Worm (Caenorhabditis elegans): Measurements from ENCODE around the gene AC3.5.

AC3.5 gene

DNA sequence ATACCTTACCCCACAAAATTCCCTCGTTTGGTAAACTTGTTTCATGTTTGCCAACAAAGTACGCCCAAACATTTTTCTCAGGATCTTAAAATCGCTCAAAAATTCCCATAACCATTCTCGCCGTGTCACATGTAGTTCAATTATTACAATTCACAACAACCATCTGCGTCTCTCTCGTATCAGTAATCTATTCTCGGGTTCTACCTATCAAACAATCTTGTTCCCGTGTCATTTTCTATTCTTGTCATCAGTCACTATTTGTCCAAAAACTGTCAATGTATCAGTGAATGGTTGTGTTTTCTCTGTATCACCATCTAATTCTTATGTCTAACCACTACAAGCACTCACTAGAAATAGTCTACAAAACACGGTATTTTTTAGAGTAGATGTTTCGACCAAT, 17.1 kb upstream of the AC3.5 start:
- no peak for TF ChIP-seq efl-1 (optimal IDR thresholded peaks at IDR 0.05)
- peak in 1 of 2 experiments; percentile 59 for TF ChIP-seq efl-1 (GFP tag; optimal IDR thresholded peaks at IDR 0.05 in 1 of 2)
- TF ChIP-seq mab-9 (GFP tag; IDR thresholded peaks at IDR 0.05): no peak
- no peak for TF ChIP-seq mep-1 (tag; optimal IDR thresholded peaks at IDR 0.05)
- TF ChIP-seq nhr-71 (tag; optimal IDR thresholded peaks at IDR 0.05): peak; percentile 49
- peak; percentile 14 for TF ChIP-seq nhr-90 (tag; optimal IDR thresholded peaks at IDR 0.05; ENCODE audit: poor library complexity)
- peak; percentile 51 for TF ChIP-seq blmp-1 (tag; optimal IDR thresholded peaks at IDR 0.05)
- TF ChIP-seq swsn-7 (tag; optimal IDR thresholded peaks at IDR 0.05): no peak
- no peak for TF ChIP-seq hlh-17 (GFP tag; optimal IDR thresholded peaks at IDR 0.05; ENCODE audit: borderline replicate concordance)
- peak; percentile 72 for TF ChIP-seq nhr-20 (tag; optimal IDR thresholded peaks at IDR 0.05)
- TF ChIP-seq C16A3.4 (tag; optimal IDR thresholded peaks at IDR 0.05): peak; percentile 5
- TF ChIP-seq mdl-1 (tag; optimal IDR thresholded peaks at IDR 0.05): peak in 1 of 2 experiments; percentile 23
- no peak for TF ChIP-seq ceh-90 (tag; optimal IDR thresholded peaks at IDR 0.05)
- TF ChIP-seq lin-14 (GFP tag; optimal IDR thresholded peaks at IDR 0.05): peak; percentile 68
- TF ChIP-seq snu-23 (GFP tag; optimal IDR thresholded peaks at IDR 0.05): peak; percentile 52
- TF ChIP-seq egl-13 (tag; optimal IDR thresholded peaks at IDR 0.05): no peak
- peak in 1 of 2 experiments; percentile 73 for TF ChIP-seq lin-35 (GFP tag; optimal IDR thresholded peaks at IDR 0.05)
- no peak for TF ChIP-seq sup-37 (GFP tag; optimal IDR thresholded peaks at IDR 0.05)
- peak; percentile 76 for TF ChIP-seq elt-2 (tag; optimal IDR thresholded peaks at IDR 0.05)
- no peak for TF ChIP-seq ceh-8 (GFP tag; optimal IDR thresholded peaks at IDR 0.05)
- TF ChIP-seq unc-62 (GFP tag; optimal IDR thresholded peaks at IDR 0.05): no peak
- no peak for TF ChIP-seq mef-2 (tag; optimal IDR thresholded peaks at IDR 0.05)
- TF ChIP-seq isw-1 (GFP tag; IDR thresholded peaks at IDR 0.05): no peak
- peak; percentile 76 for TF ChIP-seq nhr-85 (tag)
- peak; percentile 48 for TF ChIP-seq tbx-2 (tag; optimal IDR thresholded peaks at IDR 0.05)
- TF ChIP-seq elt-3 (tag; optimal IDR thresholded peaks at IDR 0.05): peak in 2 of 6 experiments; percentile 31 to 37

DNA sequence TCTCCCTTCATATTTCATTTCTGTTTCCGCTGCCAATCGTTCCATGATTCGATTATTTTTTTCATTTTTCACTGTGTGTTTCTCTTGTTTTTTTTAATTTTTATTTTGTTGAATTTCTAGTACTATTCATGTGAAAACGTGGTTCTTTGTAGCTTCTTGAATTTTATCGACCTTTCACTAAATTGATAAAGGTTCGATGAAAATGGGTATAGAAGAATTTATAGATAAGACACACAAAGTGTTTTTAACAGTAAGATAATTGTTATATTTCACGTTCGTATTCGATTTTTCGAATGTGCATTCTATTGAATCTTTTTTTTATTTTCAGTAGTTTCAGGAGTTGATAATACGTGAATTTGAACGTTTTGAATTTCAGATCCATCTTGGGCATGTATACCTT, 16.4 kb upstream of the AC3.5 start, which contains the start of gene ugt-49:
Gene ugt-49, plus strand, starts transcription at position 371 of the 400 bp plus-strand sequence.
- TF ChIP-seq unc-98 (GFP tag; IDR thresholded peaks at IDR 0.05) (no peak), C16A3.4 (tag; optimal IDR thresholded peaks at IDR 0.05) (no peak), snpc-4 (tag; optimal IDR thresholded peaks at IDR 0.05) (no peak), mep-1 (tag; optimal IDR thresholded peaks at IDR 0.05) (no peak), lir-3 (tag; optimal IDR thresholded peaks at IDR 0.05; ENCODE audit: poor library complexity) (no peak), nhr-77 (tag; optimal IDR thresholded peaks at IDR 0.05) (no peak), dpl-1 (GFP tag; optimal IDR thresholded peaks at IDR 0.05) (no peak), dsc-1 (tag; optimal IDR thresholded peaks at IDR 0.05) (no peak), alr-1 (tag; optimal IDR thresholded peaks at IDR 0.05; ENCODE audit: borderline replicate concordance) (no peak), nhr-85 (tag) (no peak), nhr-76 (tag; optimal IDR thresholded peaks at IDR 0.05) (no peak), unc-30 (tag; optimal IDR thresholded peaks at IDR 0.05) (no peak), F16B12.6 (tag; optimal IDR thresholded peaks at IDR 0.05) (no peak), sup-37 (GFP tag; optimal IDR thresholded peaks at IDR 0.05) (no peak), lin-39 (tag; optimal IDR thresholded peaks at IDR 0.05) (no peak), ceh-88 (GFP tag; IDR thresholded peaks at IDR 0.05) (no peak), Y116A8C.19 (tag; optimal IDR thresholded peaks at IDR 0.05; ENCODE audit: borderline replicate concordance) (no peak), irx-1 (tag; optimal IDR thresholded peaks at IDR 0.05) (no peak)

DNA sequence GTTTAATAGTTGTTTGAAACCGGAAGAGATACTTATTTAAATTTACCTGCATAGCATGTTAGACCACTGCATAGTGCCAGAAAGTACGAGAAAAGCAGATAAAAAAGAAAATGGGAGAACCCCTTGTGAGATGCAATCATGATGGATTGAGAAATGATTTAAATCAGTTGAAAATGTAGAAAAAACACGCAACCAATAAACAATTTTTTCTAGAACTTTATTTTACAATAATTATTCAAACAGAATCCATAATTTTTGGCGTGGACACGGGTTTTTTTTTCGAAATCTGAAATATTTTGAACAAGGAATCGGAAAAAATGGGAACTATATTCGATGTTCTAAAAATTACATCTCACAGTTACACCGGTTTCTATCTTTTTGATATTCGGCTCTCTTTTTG, 9.0 kb upstream of the AC3.5 start, which contains the start of gene AC3.12:
Gene AC3.12, minus strand, starts transcription at position 101 of the 400 bp plus-strand sequence.
- TF ChIP-seq ceh-82 (tag; optimal IDR thresholded peaks at IDR 0.05) (no peak), egl-13 (tag; optimal IDR thresholded peaks at IDR 0.05) (no peak), C16A3.4 (tag; optimal IDR thresholded peaks at IDR 0.05) (no peak), lin-35 (GFP tag; optimal IDR thresholded peaks at IDR 0.05) (no peak), nhr-85 (tag) (peak; percentile 2), mdl-1 (tag; optimal IDR thresholded peaks at IDR 0.05) (no peak)

Measured in whole organism, L1 larva.